Worm (Caenorhabditis elegans) whole organism, early embryonic: ENCODE results near the gene F11A10.6.

ENCODE experiments used
- B0310.2 ChIP-seq: sonication (generic microtip); optimal IDR thresholded peaks from 2 replicates; lab custom pipeline; 2016; ENCODE audit warnings: mild to moderate bottlenecking, missing genetic modification characterization, missing compliant biosample characterization
- F13C5.2 ChIP-seq: sonication (generic microtip); optimal IDR thresholded peaks from 2 replicates; lab custom pipeline; 2017; ENCODE audit warnings: mild to moderate bottlenecking, missing genetic modification characterization, inconsistent platforms, missing compliant biosample characterization
- aly-1 ChIP-seq: sonication (generic microtip); optimal IDR thresholded peaks from 2 replicates; lab custom pipeline; 2016; ENCODE audit warnings: missing genetic modification characterization, missing compliant biosample characterization
- ama-1 ChIP-seq: fragments of 150-350 bp; optimal IDR thresholded peaks from 2 replicates; lab custom pipeline; 2014
- ceh-13 ChIP-seq: fragments of 200-800 bp; sonication (Bioruptor generic); optimal IDR thresholded peaks from 2 replicates; lab custom pipeline; 2018; ENCODE audit warnings: mild to moderate bottlenecking, missing genetic modification characterization, missing compliant biosample characterization
- ceh-36 ChIP-seq: sonication (generic microtip); optimal IDR thresholded peaks from 2 replicates; lab custom pipeline; 2016; ENCODE audit warnings: missing genetic modification characterization, inconsistent platforms, missing compliant biosample characterization
- ets-7 ChIP-seq: sonication (generic microtip); optimal IDR thresholded peaks from 2 replicates; lab custom pipeline; 2016; ENCODE audit warnings: missing genotype, missing genetic modification characterization, missing compliant biosample characterization
- flt-1 ChIP-seq: fragments of 200-800 bp; sonication (Bioruptor generic); IDR thresholded peaks from 2 replicates; pipeline ENCODE4 v1.3.6; 2022; ENCODE audit warnings: missing genetic modification characterization, missing compliant biosample characterization
- hmbx-1 ChIP-seq: sonication (generic microtip); optimal IDR thresholded peaks from 2 replicates; lab custom pipeline; 2016; ENCODE audit warnings: mild to moderate bottlenecking, missing genetic modification characterization, missing compliant biosample characterization
- hmg-4 ChIP-seq: fragments of 200-800 bp; sonication (Bioruptor generic); optimal IDR thresholded peaks from 2 replicates; lab custom pipeline; 2018; ENCODE audit warnings: mild to moderate bottlenecking, missing genetic modification characterization, missing compliant biosample characterization
- hnd-1 ChIP-seq: sonication (generic microtip); optimal IDR thresholded peaks from 2 replicates; lab custom pipeline; 2016; ENCODE audit warnings: missing genetic modification characterization, missing compliant biosample characterization
- pes-1 ChIP-seq: fragments of 200-800 bp; sonication (Bioruptor generic); IDR thresholded peaks from 2 replicates; pipeline ENCODE4 v1.3.6; 2022; ENCODE audit warnings: missing genetic modification reagents, missing genetic modification characterization, missing compliant biosample characterization
- scrt-1 ChIP-seq: fragments of 200-800 bp; sonication (Bioruptor generic); IDR thresholded peaks from 2 replicates; pipeline ENCODE4 v1.3.6; 2022; ENCODE audit warnings: missing genetic modification characterization, missing compliant biosample characterization
- sea-1 ChIP-seq: fragments of 200-800 bp; sonication (Bioruptor generic); conservative IDR thresholded peaks from 2 replicates; pipeline ENCODE4 v1.3.6; 2022; ENCODE audit warnings: missing genetic modification characterization, missing compliant biosample characterization
- tbx-11 ChIP-seq: fragments of 200-800 bp; sonication (Bioruptor generic); IDR thresholded peaks from 2 replicates; pipeline ENCODE4 v1.3.6; 2022; ENCODE audit warnings: missing genetic modification characterization, missing compliant biosample characterization
- tbx-37 ChIP-seq: fragments of 200-800 bp; sonication (Bioruptor generic); conservative IDR thresholded peaks from 2 replicates; pipeline ENCODE4 v1.3.6; 2022; ENCODE audit warnings: missing genetic modification reagents, missing genetic modification characterization, missing compliant biosample characterization
- tra-4 ChIP-seq: sonication (generic microtip); optimal IDR thresholded peaks from 2 replicates; lab custom pipeline; 2017; ENCODE audit warnings: missing genetic modification characterization, missing compliant biosample characterization

The F11A10.6 gene

DNA sequence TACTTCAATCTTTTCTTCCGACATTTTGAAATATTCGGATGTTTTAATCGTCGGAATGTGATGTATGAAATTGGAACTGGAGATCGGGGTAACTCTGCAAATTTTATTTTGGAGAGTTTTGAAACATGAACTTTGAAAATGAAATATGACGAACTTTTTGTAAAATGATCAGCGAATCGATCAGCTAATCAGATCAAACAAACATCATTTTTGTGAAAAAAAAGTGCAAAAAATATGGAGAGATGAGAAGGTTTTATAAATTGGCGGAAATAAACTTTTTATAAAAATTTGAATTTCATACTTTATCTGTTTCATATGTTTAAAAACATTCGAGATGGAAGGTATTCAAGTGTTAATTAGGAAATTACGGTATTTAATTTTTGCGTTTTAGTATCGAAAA, 22.0 kb upstream of the F11A10.6 start, which contains the start of gene dlc-2:
TSS of gene dlc-2 (minus strand) at position 101 of the 400 bp plus-strand sequence.
- no peak for TF ChIP-seq scrt-1 (GFP tag; lab: Robert Waterston, UW)
- TF ChIP-seq ama-1: no peak
- TF ChIP-seq aly-1 (tag; lab: Kevin White, UChicago): no peak
- no peak for TF ChIP-seq ceh-13 (GFP tag; lab: Kevin White, UChicago)
- TF ChIP-seq pes-1 (GFP tag; lab: Robert Waterston, UW): no peak
- TF ChIP-seq tra-4: no peak
- no peak for TF ChIP-seq hnd-1 (tag; lab: Kevin White, UChicago)
- TF ChIP-seq F13C5.2 (tag; lab: Kevin White, UChicago): no peak
- no peak for TF ChIP-seq tbx-37 (GFP tag; lab: Robert Waterston, UW)
- TF ChIP-seq hmbx-1: no peak

DNA sequence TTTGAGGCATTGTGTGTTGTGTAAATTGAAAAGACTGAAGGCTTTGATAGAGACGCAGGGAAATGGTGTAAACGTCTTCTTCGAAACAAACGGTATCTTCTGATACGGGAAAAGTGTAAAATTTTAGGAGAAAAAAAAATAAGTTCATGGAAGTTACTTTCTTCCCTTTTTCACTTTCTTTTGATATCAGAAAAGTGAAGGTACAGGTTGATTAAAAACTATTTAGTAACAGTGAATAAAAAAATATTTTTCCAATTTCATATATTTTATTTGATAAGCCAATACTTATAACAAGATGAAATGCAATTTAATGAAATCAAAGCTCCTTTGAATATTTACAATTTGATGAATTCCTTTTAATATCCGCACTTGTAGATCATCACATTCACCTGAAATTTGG, 20.9 kb upstream of the F11A10.6 start, which contains the start of gene col-129:
TSS of gene col-129 (minus strand) at position 101 of the 400 bp plus-strand sequence.
- TF ChIP-seq F13C5.2 (tag; lab: Kevin White, UChicago) (no peak), hmbx-1 (no peak), flt-1 (GFP tag; lab: Robert Waterston, UW) (no peak), ama-1 (no peak), ceh-13 (GFP tag; lab: Kevin White, UChicago) (no peak), hnd-1 (tag; lab: Kevin White, UChicago) (no peak), pes-1 (GFP tag; lab: Robert Waterston, UW) (no peak), ceh-36 (tag; lab: Kevin White, UChicago) (no peak)

DNA sequence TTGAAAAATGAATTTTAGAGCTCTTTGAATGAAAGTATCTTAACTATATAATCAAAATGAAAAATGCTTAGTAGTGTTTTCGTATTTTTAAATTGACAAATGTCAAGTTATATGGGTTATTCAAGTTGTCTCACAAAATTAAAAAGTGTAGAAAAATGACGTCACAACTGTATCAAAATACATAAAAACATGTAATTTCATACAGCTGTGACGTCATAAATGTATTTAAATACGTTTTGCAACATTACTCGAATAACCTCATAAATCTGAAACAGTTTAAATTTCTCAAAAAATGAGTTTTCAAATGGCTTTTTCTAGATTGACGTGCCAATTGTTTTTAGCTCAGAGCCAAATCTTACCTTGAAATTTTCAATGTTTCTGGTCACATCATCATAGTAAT, 20.3 kb upstream of the F11A10.6 start:
- TF ChIP-seq tbx-37 (GFP tag; lab: Robert Waterston, UW): no peak
- TF ChIP-seq hmbx-1: no peak
- no peak for TF ChIP-seq F13C5.2 (tag; lab: Kevin White, UChicago)
- no peak for TF ChIP-seq aly-1 (tag; lab: Kevin White, UChicago)
- TF ChIP-seq ama-1: no peak
- TF ChIP-seq B0310.2 (tag; lab: Kevin White, UChicago): no peak
- no peak for TF ChIP-seq pes-1 (GFP tag; lab: Robert Waterston, UW)
- no peak for TF ChIP-seq ets-7 (tag; lab: Kevin White, UChicago)
- TF ChIP-seq scrt-1 (GFP tag; lab: Robert Waterston, UW): no peak
- TF ChIP-seq flt-1 (GFP tag; lab: Robert Waterston, UW): no peak
- TF ChIP-seq sea-1 (GFP tag; lab: Robert Waterston, UW): no peak
- TF ChIP-seq ceh-36 (tag; lab: Kevin White, UChicago): no peak
- TF ChIP-seq ceh-13 (GFP tag; lab: Kevin White, UChicago): no peak
- TF ChIP-seq hmg-4 (GFP tag; lab: Kevin White, UChicago): no peak
- TF ChIP-seq hnd-1 (tag; lab: Kevin White, UChicago): no peak

DNA sequence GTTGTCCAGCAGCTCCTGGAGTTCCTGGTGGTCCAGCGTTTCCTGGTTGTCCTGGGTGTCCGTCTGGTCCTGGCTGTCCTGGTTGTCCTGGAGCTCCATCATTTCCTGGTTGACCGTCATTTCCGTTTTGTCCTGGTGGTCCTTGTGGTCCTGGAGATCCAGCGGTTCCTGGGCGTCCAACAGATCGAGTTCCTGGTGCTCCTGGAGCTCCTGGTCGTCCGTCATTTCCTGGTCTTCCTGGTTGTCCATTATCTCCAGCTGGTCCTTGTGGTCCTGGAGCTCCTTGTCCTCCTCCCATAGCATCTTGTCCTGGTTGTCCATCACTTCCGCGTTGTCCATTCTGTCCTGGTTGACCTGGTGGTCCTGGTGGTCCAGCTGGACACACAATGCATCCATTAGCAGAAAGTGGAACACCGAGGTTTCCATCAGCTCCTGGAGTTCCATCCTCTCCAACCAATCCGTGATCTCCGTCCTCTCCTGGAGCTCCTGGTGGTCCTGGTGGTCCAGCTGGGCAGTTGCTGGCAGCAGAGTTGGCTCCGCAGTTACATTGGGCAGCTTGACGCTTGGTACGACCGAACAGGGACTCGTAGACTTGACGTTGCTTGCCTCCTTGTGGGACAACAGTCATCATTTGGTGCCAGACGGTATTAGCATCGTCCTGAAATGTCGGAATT, 19.7 kb upstream of the F11A10.6 start:
- TF ChIP-seq ets-7 (tag; lab: Kevin White, UChicago) (no peak), ceh-36 (tag; lab: Kevin White, UChicago) (no peak), hmg-4 (GFP tag; lab: Kevin White, UChicago) (no peak), ceh-13 (GFP tag; lab: Kevin White, UChicago) (no peak), sea-1 (GFP tag; lab: Robert Waterston, UW) (no peak), tbx-37 (GFP tag; lab: Robert Waterston, UW) (no peak), tra-4 (no peak), B0310.2 (tag; lab: Kevin White, UChicago) (no peak), aly-1 (tag; lab: Kevin White, UChicago) (no peak), scrt-1 (GFP tag; lab: Robert Waterston, UW) (no peak), hmbx-1 (no peak), ama-1 (no peak), flt-1 (GFP tag; lab: Robert Waterston, UW) (no peak), pes-1 (GFP tag; lab: Robert Waterston, UW) (no peak), hnd-1 (tag; lab: Kevin White, UChicago) (no peak), tbx-11 (no peak)

DNA sequence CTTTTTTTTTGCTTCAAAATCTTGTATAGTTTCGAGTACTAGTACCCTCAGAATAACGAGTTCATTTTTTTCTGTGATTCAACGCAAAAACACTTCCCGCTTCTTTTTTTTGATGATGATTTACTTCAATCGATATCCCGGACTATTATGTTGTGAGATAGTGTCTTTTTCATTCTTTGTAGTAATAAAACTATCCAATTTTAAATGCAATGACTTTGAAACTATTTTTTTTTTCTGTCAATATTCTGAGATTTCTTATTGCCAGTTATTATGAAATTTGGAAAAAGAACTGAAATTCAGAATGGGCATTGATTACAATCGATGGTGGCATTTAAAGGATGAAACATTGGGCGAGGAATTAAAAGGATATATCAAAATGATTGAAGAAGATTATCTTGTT, 16.1 kb upstream of the F11A10.6 start, which contains the start of gene M18.3:
TSS of gene M18.3 (plus strand) at position 301 of the 400 bp plus-strand sequence.
- TF ChIP-seq ets-7 (tag; lab: Kevin White, UChicago): no peak
- TF ChIP-seq flt-1 (GFP tag; lab: Robert Waterston, UW): no peak
- no peak for TF ChIP-seq ceh-36 (tag; lab: Kevin White, UChicago)
- TF ChIP-seq ceh-13 (GFP tag; lab: Kevin White, UChicago): no peak
- TF ChIP-seq hnd-1 (tag; lab: Kevin White, UChicago): no peak
- no peak for TF ChIP-seq B0310.2 (tag; lab: Kevin White, UChicago)
- TF ChIP-seq hmbx-1: no peak
- TF ChIP-seq aly-1 (tag; lab: Kevin White, UChicago): no peak
- no peak for TF ChIP-seq tbx-11
- TF ChIP-seq tra-4: no peak
- no peak for TF ChIP-seq scrt-1 (GFP tag; lab: Robert Waterston, UW)
- TF ChIP-seq F13C5.2 (tag; lab: Kevin White, UChicago): no peak
- TF ChIP-seq tbx-37 (GFP tag; lab: Robert Waterston, UW): no peak
- no peak for TF ChIP-seq pes-1 (GFP tag; lab: Robert Waterston, UW)
- no peak for TF ChIP-seq ama-1
- TF ChIP-seq sea-1 (GFP tag; lab: Robert Waterston, UW): no peak

DNA sequence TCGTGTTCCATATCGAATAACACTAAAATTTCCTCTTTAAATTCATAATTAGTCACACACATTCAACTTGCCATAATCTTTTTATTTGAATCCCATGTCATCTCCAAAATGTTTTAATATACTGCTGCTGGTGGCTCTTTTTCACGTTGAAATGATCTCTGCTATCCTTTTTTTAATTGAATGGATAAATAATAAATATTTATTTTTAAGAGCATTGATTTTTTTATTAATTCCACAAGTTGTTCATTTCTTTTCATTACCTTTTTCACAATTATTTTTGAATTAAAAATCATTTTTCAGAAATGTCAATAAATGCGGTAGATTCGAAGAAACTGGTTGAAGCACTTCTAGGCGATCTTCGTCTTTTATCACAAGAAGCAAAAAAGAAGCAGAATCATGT, 7.0 kb upstream of the F11A10.6 start, which contains the start of gene mon-2:
TSS of gene mon-2 (plus strand) at position 301 of the 400 bp plus-strand sequence.
- TF ChIP-seq ceh-13 (GFP tag; lab: Kevin White, UChicago) (no peak), pes-1 (GFP tag; lab: Robert Waterston, UW) (no peak), aly-1 (tag; lab: Kevin White, UChicago) (no peak), tbx-11 (no peak), ama-1 (no peak), ets-7 (tag; lab: Kevin White, UChicago) (no peak), tbx-37 (GFP tag; lab: Robert Waterston, UW) (no peak), hnd-1 (tag; lab: Kevin White, UChicago) (no peak), B0310.2 (tag; lab: Kevin White, UChicago) (no peak), F13C5.2 (tag; lab: Kevin White, UChicago) (no peak), hmg-4 (GFP tag; lab: Kevin White, UChicago) (no peak), scrt-1 (GFP tag; lab: Robert Waterston, UW) (no peak), hmbx-1 (no peak), tra-4 (no peak), sea-1 (GFP tag; lab: Robert Waterston, UW) (no peak), flt-1 (GFP tag; lab: Robert Waterston, UW) (no peak)
